In genomic region chr2L:16597798-16598737, dm6 we compare ENCODE assay signal across 4 fruit fly cellular contexts.
TF ChIP-seq lines count a peak whose summit lies in the region.

No protein-coding gene starts in this region.

- no peak for TF ChIP-seq CTCF in whole organism, embryonic (GFP tag; optimal IDR thresholded peaks at IDR 0.05; lab: Kevin White, UChicago)

TF ChIP-seq in whole organism, embryonic, 481 proteins besides CTCF, POLR2A, EP300 and RAD21 (continues in another document):
- TF ChIP-seq CG18619 (GFP tag; optimal IDR thresholded peaks at IDR 0.05; lab: Kevin White, UChicago), result no peak
- TF ChIP-seq Atf6 (GFP tag; IDR thresholded peaks at IDR 0.05; lab: Robert Waterston, UW), result no peak
- peak; percentile 49 for TF ChIP-seq CG10209 (GFP tag; optimal IDR thresholded peaks at IDR 0.05; lab: Kevin White, UChicago)
- no peak for TF ChIP-seq crp (GFP tag; optimal IDR thresholded peaks at IDR 0.05; lab: Kevin White, UChicago)
- peak; percentile 74 for TF ChIP-seq CG10979 (tag; optimal IDR thresholded peaks at IDR 0.05; lab: Kevin White, UChicago)
- no peak for TF ChIP-seq CG5180 (GFP tag; optimal IDR thresholded peaks at IDR 0.05; lab: Kevin White, UChicago)
- no peak for TF ChIP-seq CG10321 (GFP tag; IDR thresholded peaks at IDR 0.05; lab: Robert Waterston, UW)
- TF ChIP-seq CG11247 (GFP tag; IDR thresholded peaks at IDR 0.05; lab: Robert Waterston, UW), result no peak
- TF ChIP-seq Mad (GFP tag; optimal IDR thresholded peaks at IDR 0.05; lab: Kevin White, UChicago), result peak; percentile 36
- no peak for TF ChIP-seq CG13624 (GFP tag; optimal IDR thresholded peaks at IDR 0.05; lab: Kevin White, UChicago)
- peak; percentile 73; the same call in 1 of the 2 replicates for TF ChIP-seq ttk (GFP tag; IDR thresholded peaks at IDR 0.05; lab: Robert Waterston, UW)
- TF ChIP-seq CG10543 (GFP tag; optimal IDR thresholded peaks at IDR 0.05; lab: Kevin White, UChicago), result no peak
- peak; percentile 45; the same call in 1 of the 2 replicates for TF ChIP-seq CG31441 (GFP tag; IDR thresholded peaks at IDR 0.05; lab: Robert Waterston, UW)
- TF ChIP-seq emc (GFP tag; optimal IDR thresholded peaks at IDR 0.05; lab: Kevin White, UChicago), result no peak
- peak; percentile 73 for TF ChIP-seq CG10431 (GFP tag; optimal IDR thresholded peaks at IDR 0.05; lab: Kevin White, UChicago)
- no peak for TF ChIP-seq CkIIα-i1 (GFP tag; IDR thresholded peaks at IDR 0.05; lab: Robert Waterston, UW)
- TF ChIP-seq CG6254 (GFP tag; optimal IDR thresholded peaks at IDR 0.05; lab: Kevin White, UChicago), result peak; percentile 49
- TF ChIP-seq CG34224 (GFP tag; IDR thresholded peaks at IDR 0.05; lab: Robert Waterston, UW; ENCODE audit: partially characterized antibody), result no peak
- no peak for TF ChIP-seq CG7786 (GFP tag; optimal IDR thresholded peaks at IDR 0.05; lab: Kevin White, UChicago)
- TF ChIP-seq CG17802 (tag; optimal IDR thresholded peaks at IDR 0.05; lab: Kevin White, UChicago), result peak; percentile 3
- TF ChIP-seq CG16813 (GFP tag; IDR thresholded peaks at IDR 0.05; lab: Robert Waterston, UW; ENCODE audit: partially characterized antibody), result no peak
- TF ChIP-seq otp (GFP tag; IDR thresholded peaks at IDR 0.05; lab: Robert Waterston, UW), result peak; percentile 47; the same call in 2 of the 3 replicates

TF ChIP-seq in whole organism, prepupa, 60 proteins besides CTCF, POLR2A, EP300 and RAD21 (continues in another document):
- TF ChIP-seq esn (GFP tag; optimal IDR thresholded peaks at IDR 0.05; lab: Kevin White, UChicago) (peak; percentile 96), Hr38 (GFP tag; optimal IDR thresholded peaks at IDR 0.05; lab: Kevin White, UChicago) (peak; percentile 68), CG6854 (GFP tag; optimal IDR thresholded peaks at IDR 0.05; lab: Kevin White, UChicago) (peak; percentile 93), salr (GFP tag; optimal IDR thresholded peaks at IDR 0.05; lab: Kevin White, UChicago) (peak; percentile 93), CG6792 (GFP tag; optimal IDR thresholded peaks at IDR 0.05; lab: Kevin White, UChicago) (peak; percentile 95), CG7368 (GFP tag; optimal IDR thresholded peaks at IDR 0.05; lab: Kevin White, UChicago) (peak; percentile 88), Lpt (GFP tag; optimal IDR thresholded peaks at IDR 0.05; lab: Kevin White, UChicago) (peak; percentile 94), lz (GFP tag; optimal IDR thresholded peaks at IDR 0.05; lab: Kevin White, UChicago) (peak; percentile 96), Hr4 (GFP tag; optimal IDR thresholded peaks at IDR 0.05; lab: Kevin White, UChicago) (peak; percentile 96), Blimp-1 (GFP tag; optimal IDR thresholded peaks at IDR 0.05; lab: Kevin White, UChicago) (peak; percentile 79), CG11902 (GFP tag; optimal IDR thresholded peaks at IDR 0.05; lab: Kevin White, UChicago) (peak; percentile 87), Smox (GFP tag; optimal IDR thresholded peaks at IDR 0.05; lab: Kevin White, UChicago) (peak; percentile 95), CG1621 (tag; optimal IDR thresholded peaks at IDR 0.05; lab: Kevin White, UChicago) (peak; percentile 96), fd85E (GFP tag; optimal IDR thresholded peaks at IDR 0.05; lab: Kevin White, UChicago) (peak; percentile 70), Eip78C (GFP tag; lab: Kevin White, UChicago) (peak; percentile 99), eg (GFP tag; IDR thresholded peaks at IDR 0.05; lab: Robert Waterston, UW) (peak; percentile 97), topi (GFP tag; optimal IDR thresholded peaks at IDR 0.05; lab: Kevin White, UChicago) (peak; percentile 96), Eip93F (GFP tag; optimal IDR thresholded peaks at IDR 0.05; lab: Kevin White, UChicago) (peak; percentile 58), CG34406 (GFP tag; optimal IDR thresholded peaks at IDR 0.05; lab: Kevin White, UChicago) (peak; percentile 93), CG4318 (GFP tag; optimal IDR thresholded peaks at IDR 0.05; lab: Kevin White, UChicago) (peak; percentile 93), ss (GFP tag; optimal IDR thresholded peaks at IDR 0.05; lab: Kevin White, UChicago) (peak; percentile 92 to 95), Ets21C (GFP tag; optimal IDR thresholded peaks at IDR 0.05; lab: Kevin White, UChicago) (peak; percentile 93), net (GFP tag; optimal IDR thresholded peaks at IDR 0.05; lab: Kevin White, UChicago) (peak; percentile 94), CG31627 (GFP tag; optimal IDR thresholded peaks at IDR 0.05; lab: Kevin White, UChicago) (peak; percentile 96)

TF ChIP-seq in whole organism, pupa, 21 proteins besides CTCF, POLR2A, EP300 and RAD21:
- TF ChIP-seq EcR (GFP tag; optimal IDR thresholded peaks at IDR 0.05; lab: Kevin White, UChicago), result peak; percentile 63
- peak; percentile 95 for TF ChIP-seq Snoo (tag; optimal IDR thresholded peaks at IDR 0.05; lab: Kevin White, UChicago)
- peak; percentile 96 for TF ChIP-seq CG14655 (GFP tag; optimal IDR thresholded peaks at IDR 0.05; lab: Kevin White, UChicago)
- TF ChIP-seq CG8301 (tag; optimal IDR thresholded peaks at IDR 0.05; lab: Kevin White, UChicago), result peak; percentile 97
- peak; percentile 93 for TF ChIP-seq CG13204 (GFP tag; optimal IDR thresholded peaks at IDR 0.05; lab: Kevin White, UChicago)
- TF ChIP-seq rn (GFP tag; IDR thresholded peaks at IDR 0.05; lab: Robert Waterston, UW), result peak; percentile 91
- TF ChIP-seq CG32121 (GFP tag; IDR thresholded peaks at IDR 0.05; lab: Robert Waterston, UW), result peak; percentile 96
- peak; percentile 90 for TF ChIP-seq D1 (tag; optimal IDR thresholded peaks at IDR 0.05; lab: Kevin White, UChicago)
- peak; percentile 97 for TF ChIP-seq CG17806 (tag; optimal IDR thresholded peaks at IDR 0.05; lab: Kevin White, UChicago)
- TF ChIP-seq CG10348 (GFP tag; IDR thresholded peaks at IDR 0.05; lab: Robert Waterston, UW), result peak; percentile 82
- peak; percentile 85 for TF ChIP-seq Pif1A (GFP tag; optimal IDR thresholded peaks at IDR 0.05; lab: Kevin White, UChicago)
- TF ChIP-seq CG9948 (tag; optimal IDR thresholded peaks at IDR 0.05; lab: Kevin White, UChicago), result peak; percentile 97
- peak; percentile 97 for TF ChIP-seq CG8159 (tag; optimal IDR thresholded peaks at IDR 0.05; lab: Kevin White, UChicago)
- peak; percentile 95 for TF ChIP-seq Ets98B (GFP tag; IDR thresholded peaks at IDR 0.05; lab: Robert Waterston, UW)
- TF ChIP-seq fd96Ca (GFP tag; IDR thresholded peaks at IDR 0.05; lab: Robert Waterston, UW), result peak; percentile 97
- TF ChIP-seq Pif1B (GFP tag; optimal IDR thresholded peaks at IDR 0.05; lab: Kevin White, UChicago), result peak; percentile 96
- peak; percentile 98 for TF ChIP-seq CG4496 (GFP tag; IDR thresholded peaks at IDR 0.05; lab: Robert Waterston, UW)
- TF ChIP-seq gl (tag; optimal IDR thresholded peaks at IDR 0.05; lab: Kevin White, UChicago), result peak; percentile 91
- peak; percentile 96 for TF ChIP-seq CG15710 (tag; optimal IDR thresholded peaks at IDR 0.05; lab: Kevin White, UChicago)
- peak; percentile 94 for TF ChIP-seq CG12605 (GFP tag; IDR thresholded peaks at IDR 0.05; lab: Robert Waterston, UW)
- peak; percentile 96 for TF ChIP-seq CG34367 (tag; optimal IDR thresholded peaks at IDR 0.05; lab: Kevin White, UChicago)

TF ChIP-seq in whole organism, wandering third instar larva, 38 proteins besides CTCF, POLR2A, EP300 and RAD21 (continues in another document):
- TF ChIP-seq CrebA (GFP tag; optimal IDR thresholded peaks at IDR 0.05; lab: Kevin White, UChicago; ENCODE audit: borderline replicate concordance) (peak; percentile 47), br (GFP tag; optimal IDR thresholded peaks at IDR 0.05; lab: Kevin White, UChicago) (peak; percentile 95), CG9705 (GFP tag; optimal IDR thresholded peaks at IDR 0.05; lab: Kevin White, UChicago) (peak; percentile 88), pan (optimal IDR thresholded peaks at IDR 0.05; lab: Kevin White, UChicago) (no peak), N (GFP tag; optimal IDR thresholded peaks at IDR 0.05; lab: Kevin White, UChicago) (no peak), psq (GFP tag; optimal IDR thresholded peaks at IDR 0.05; lab: Kevin White, UChicago) (peak; percentile 82), Myc (optimal IDR thresholded peaks at IDR 0.05; lab: Kevin White, UChicago) (no peak), usp (GFP tag; optimal IDR thresholded peaks at IDR 0.05; lab: Kevin White, UChicago) (no peak), GATAd (GFP tag; optimal IDR thresholded peaks at IDR 0.05; lab: Kevin White, UChicago) (peak; percentile 45), sv (GFP tag; optimal IDR thresholded peaks at IDR 0.05; lab: Kevin White, UChicago) (no peak), dsf (GFP tag; optimal IDR thresholded peaks at IDR 0.05; lab: Kevin White, UChicago; ENCODE audit: borderline replicate concordance) (peak; percentile 56), Rel (GFP tag; optimal IDR thresholded peaks at IDR 0.05; lab: Kevin White, UChicago) (peak; percentile 83), Rel (tag; optimal IDR thresholded peaks at IDR 0.05; lab: Kevin White, UChicago) (peak; percentile 79), rgr (GFP tag; optimal IDR thresholded peaks at IDR 0.05; lab: Kevin White, UChicago) (peak; percentile 93), jim (GFP tag; optimal IDR thresholded peaks at IDR 0.05; lab: Kevin White, UChicago) (peak; percentile 9), ey (GFP tag; optimal IDR thresholded peaks at IDR 0.05; lab: Kevin White, UChicago) (peak; percentile 94), foxo (GFP tag; optimal IDR thresholded peaks at IDR 0.05; lab: Kevin White, UChicago) (peak; percentile 14 to 78), CG32264 (GFP tag; optimal IDR thresholded peaks at IDR 0.05; lab: Kevin White, UChicago) (peak; percentile 90), OdsH (GFP tag; optimal IDR thresholded peaks at IDR 0.05; lab: Kevin White, UChicago) (peak; percentile 91), fru (GFP tag; optimal IDR thresholded peaks at IDR 0.05; lab: Kevin White, UChicago) (peak; percentile 87), woc (GFP tag; optimal IDR thresholded peaks at IDR 0.05; lab: Kevin White, UChicago) (peak; percentile 84), Dif (GFP tag; optimal IDR thresholded peaks at IDR 0.05; lab: Kevin White, UChicago; ENCODE audit: partially characterized antibody) (peak; percentile 46), Hr83 (GFP tag; optimal IDR thresholded peaks at IDR 0.05; lab: Kevin White, UChicago; ENCODE audit: poor library complexity, severe bottlenecking) (peak; percentile 62), lola (GFP tag; optimal IDR thresholded peaks at IDR 0.05; lab: Kevin White, UChicago) (no peak), brk (GFP tag; optimal IDR thresholded peaks at IDR 0.05; lab: Kevin White, UChicago) (peak; percentile 89), tai (GFP tag; optimal IDR thresholded peaks at IDR 0.05; lab: Kevin White, UChicago) (peak; percentile 87), dmrt93B (GFP tag; optimal IDR thresholded peaks at IDR 0.05; lab: Kevin White, UChicago) (peak; percentile 86), Jra (GFP tag; optimal IDR thresholded peaks at IDR 0.05; lab: Kevin White, UChicago) (peak; percentile 87), Abd-B (GFP tag; optimal IDR thresholded peaks at IDR 0.05; lab: Kevin White, UChicago) (no peak), h (GFP tag; optimal IDR thresholded peaks at IDR 0.05; lab: Kevin White, UChicago) (peak; percentile 94), HLH106 (tag; optimal IDR thresholded peaks at IDR 0.05; lab: Kevin White, UChicago) (peak; percentile 95), Sp1 (GFP tag; optimal IDR thresholded peaks at IDR 0.05; lab: Kevin White, UChicago) (peak; percentile 90)

Comparison
In these comparisons a context has a peak if more than half of its experiments do, and no peak if none do; other contexts are left out.
1. Of the 7 proteins assayed by ChIP-seq in both whole organism, embryonic and whole organism, prepupa: peak only in whole organism, embryonic: none; only in whole organism, prepupa: CG16779, CG6854, Gug, Hr39 and Lpt; in both: Blimp-1 and Sox102F; in neither: 0.